Worm (Caenorhabditis elegans): Measurements from ENCODE around the gene C31H1.2.

C31H1.2 gene

DNA sequence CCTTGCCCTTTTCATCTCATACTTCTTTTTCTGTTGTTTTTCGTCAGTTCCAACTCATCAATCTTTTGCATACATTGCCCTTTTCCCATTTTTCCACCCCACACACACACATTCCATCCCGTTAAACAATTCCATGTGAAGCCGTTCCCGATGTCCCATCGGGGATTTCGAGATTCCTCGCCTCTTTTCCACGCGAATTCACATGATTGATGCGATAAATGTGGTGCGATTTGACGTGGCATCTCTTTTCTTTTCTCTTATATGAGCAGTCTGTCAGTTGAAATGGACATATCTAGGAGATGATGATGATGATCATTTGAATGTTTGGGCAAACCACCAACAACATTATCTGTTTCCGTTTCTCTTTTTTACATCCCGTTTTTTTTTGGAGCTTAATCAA lies 43.1 kb downstream of the C31H1.2 start:
- TF ChIP-seq pqm-1 (tag; optimal IDR thresholded peaks at IDR 0.05) = no peak
- peak; percentile 21 for TF ChIP-seq lin-14 (GFP tag; optimal IDR thresholded peaks at IDR 0.05)

DNA sequence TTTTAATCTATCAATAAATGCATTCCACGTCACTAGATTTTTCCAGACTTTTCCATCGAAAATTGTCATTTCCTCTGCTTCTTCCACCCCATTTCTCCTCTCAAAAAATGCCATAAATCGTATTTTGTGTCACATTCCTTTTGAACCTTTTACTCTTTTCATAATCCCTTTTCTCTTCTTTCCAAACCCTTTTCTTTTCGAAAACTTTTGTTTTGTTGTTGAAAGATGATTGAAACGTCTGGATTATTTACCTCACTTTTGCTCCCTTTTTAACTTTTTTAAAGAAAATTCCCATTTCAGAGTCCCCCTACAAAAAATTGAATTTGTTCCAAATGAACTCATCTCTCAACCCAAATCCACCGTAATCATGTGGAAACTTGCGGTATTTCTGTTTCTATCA lies 48.1 kb downstream of the C31H1.2 start, which contains the start of gene C06E7.2:
Gene C06E7.2, plus strand, starts transcription at position 301 of the 400 bp plus-strand sequence.
- TF ChIP-seq zag-1 (tag; optimal IDR thresholded peaks at IDR 0.05) = no peak
- no peak for TF ChIP-seq Y116A8C.19 (tag; optimal IDR thresholded peaks at IDR 0.05; ENCODE audit: borderline replicate concordance)
- no peak for TF ChIP-seq grh-1 (GFP tag; IDR thresholded peaks at IDR 0.05)
- no peak for TF ChIP-seq efl-1 (optimal IDR thresholded peaks at IDR 0.05)
- no peak for TF ChIP-seq efl-1 (GFP tag; optimal IDR thresholded peaks at IDR 0.05 in 1 of 2)
- no peak for TF ChIP-seq pax-3 (tag; optimal IDR thresholded peaks at IDR 0.05)
- no peak for TF ChIP-seq snu-23 (GFP tag; optimal IDR thresholded peaks at IDR 0.05)
- no peak for TF ChIP-seq nhr-28 (tag; optimal IDR thresholded peaks at IDR 0.05)
- no peak for TF ChIP-seq unc-62 (GFP tag; optimal IDR thresholded peaks at IDR 0.05)
- no peak for TF ChIP-seq lin-15B (tag; optimal IDR thresholded peaks at IDR 0.05)
- no peak for TF ChIP-seq nhr-11 (tag; optimal IDR thresholded peaks at IDR 0.05)
- no peak for TF ChIP-seq aly-2 (tag; optimal IDR thresholded peaks at IDR 0.05)
- TF ChIP-seq tbx-2 (tag; optimal IDR thresholded peaks at IDR 0.05) = no peak
- TF ChIP-seq mep-1 (tag; optimal IDR thresholded peaks at IDR 0.05) = no peak

DNA sequence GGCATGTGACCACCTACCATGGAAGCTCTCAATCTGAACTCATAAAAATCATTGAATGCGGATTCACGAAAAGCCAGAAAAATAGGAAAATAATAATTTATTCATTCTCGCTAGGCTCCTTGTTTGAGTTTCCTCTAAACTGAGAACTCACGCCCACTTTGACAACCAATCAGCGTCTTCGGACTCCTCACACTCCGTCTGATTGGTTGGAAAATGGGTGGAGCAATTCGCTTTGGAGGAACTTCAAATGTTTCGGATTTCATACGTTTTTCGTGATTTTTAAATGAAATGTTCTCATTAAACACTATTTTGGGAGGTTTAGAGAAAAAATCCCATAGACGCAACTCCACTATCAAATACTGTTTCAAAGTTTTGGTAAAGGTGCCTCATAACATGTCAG lies 51.8 kb downstream of the C31H1.2 start:
- TF ChIP-seq efl-1 (optimal IDR thresholded peaks at IDR 0.05) (no peak), efl-1 (GFP tag; optimal IDR thresholded peaks at IDR 0.05 in 1 of 2) (peak in 1 of 2 experiments; percentile 58), nhr-71 (tag; optimal IDR thresholded peaks at IDR 0.05) (no peak)
